Worm (Caenorhabditis elegans) whole organism, young adult: ENCODE measurements around the gene nas-10.

Experiments
- B0261.1 ChIP-seq: sonication (generic microtip); optimal IDR thresholded peaks from 2 replicates; lab custom pipeline; 2016; ENCODE audit warnings: mild to moderate bottlenecking, missing genetic modification characterization, moderate library complexity, missing compliant biosample characterization
- F33H1.4 ChIP-seq: fragments of 200-800 bp; sonication (Bioruptor generic); IDR thresholded peaks from 2 replicates; pipeline ENCODE4 v1.3.6; 2022; ENCODE audit warnings: missing genetic modification reagents, missing genetic modification characterization, missing compliant biosample characterization
- F37B4.10 ChIP-seq: fragments of 200-800 bp; sonication (Bioruptor generic); IDR thresholded peaks from 2 replicates; pipeline ENCODE4 v1.3.6; 2022; ENCODE audit warnings: missing genetic modification characterization, missing compliant biosample characterization
- F55B11.4 ChIP-seq: sonication (generic microtip); optimal IDR thresholded peaks from 2 replicates; lab custom pipeline; 2016; ENCODE audit warnings: missing compliant biosample characterization, missing genetic modification characterization, borderline replicate concordance; ENCODE audit not compliant: insufficient read depth
- Y53F4B.3 ChIP-seq: fragments of 200-800 bp; sonication (Bioruptor generic); IDR thresholded peaks from 2 replicates; pipeline ENCODE4 v1.3.6; 2022; ENCODE audit warnings: missing genetic modification reagents, missing genetic modification characterization, missing compliant biosample characterization
- Y67H2A.10 ChIP-seq: fragments of 200-800 bp; sonication (Bioruptor generic); conservative IDR thresholded peaks from 2 replicates; pipeline ENCODE4 v1.3.6; 2022; ENCODE audit warnings: missing genetic modification reagents, missing genetic modification characterization, missing compliant biosample characterization
- attf-6 ChIP-seq: fragments of 200-800 bp; sonication (Bioruptor generic); IDR thresholded peaks from 2 replicates; pipeline ENCODE4 v1.3.6; 2022; ENCODE audit warnings: missing genetic modification reagents, missing genetic modification characterization, missing compliant biosample characterization
- bed-1 ChIP-seq: fragments of 200-800 bp; sonication (Bioruptor generic); IDR thresholded peaks from 2 replicates; pipeline ENCODE4 v1.3.6; 2022; ENCODE audit warnings: missing genetic modification reagents, missing genetic modification characterization, missing compliant biosample characterization
- ceh-27 ChIP-seq: fragments of 200-800 bp; sonication (Bioruptor generic); optimal IDR thresholded peaks from 2 replicates; lab custom pipeline; 2018; ENCODE audit warnings: mild to moderate bottlenecking, missing genetic modification characterization, moderate library complexity, missing compliant biosample characterization
- ceh-40 ChIP-seq: fragments of 200-800 bp; sonication (Bioruptor generic); IDR thresholded peaks from 2 replicates; pipeline ENCODE4 v1.3.6; 2022; ENCODE audit warnings: missing genetic modification characterization, missing compliant biosample characterization
- egl-18 ChIP-seq: fragments of 200-800 bp; sonication (Bioruptor generic); IDR thresholded peaks from 2 replicates; pipeline ENCODE4 v1.3.6; 2022; ENCODE audit warnings: missing genetic modification reagents, missing genetic modification characterization, missing compliant biosample characterization
- egl-44 ChIP-seq: fragments of 200-800 bp; sonication (Bioruptor generic); IDR thresholded peaks from 2 replicates; pipeline ENCODE4 v1.3.6; 2022; ENCODE audit warnings: missing genetic modification reagents, missing genetic modification characterization, missing compliant biosample characterization
- ets-4 ChIP-seq: fragments of 200-800 bp; sonication (Bioruptor generic); optimal IDR thresholded peaks from 2 replicates; lab custom pipeline; 2018; ENCODE audit warnings: mild to moderate bottlenecking, missing genetic modification characterization, missing compliant biosample characterization
- fkh-3 ChIP-seq: sonication (generic microtip); optimal IDR thresholded peaks from 2 replicates; lab custom pipeline; 2016; ENCODE audit warnings: mild to moderate bottlenecking, missing genetic modification characterization, missing compliant biosample characterization
- him-1 ChIP-seq: sonication (generic microtip); optimal IDR thresholded peaks from 2 replicates; lab custom pipeline; 2016; ENCODE audit warnings: missing genotype, missing genetic modification reagents, missing genetic modification characterization, missing compliant biosample characterization
- hlh-26 ChIP-seq: fragments of 200-800 bp; sonication (Bioruptor generic); conservative IDR thresholded peaks from 2 replicates; pipeline ENCODE4 v1.3.6; 2022; ENCODE audit warnings: missing genetic modification reagents, missing genetic modification characterization, missing compliant biosample characterization
- hmg-20 ChIP-seq: fragments of 200-800 bp; sonication (Bioruptor generic); IDR thresholded peaks from 2 replicates; pipeline ENCODE4 v1.3.6; 2022; ENCODE audit warnings: missing genetic modification reagents, missing genetic modification characterization, missing compliant biosample characterization
- hsf-1 ChIP-seq: fragments of 200-800 bp; sonication (Bioruptor generic); IDR thresholded peaks from 2 replicates; pipeline ENCODE4 v1.3.6; 2022; ENCODE audit warnings: missing genetic modification reagents, missing genetic modification characterization, missing compliant biosample characterization
- lag-1 ChIP-seq: fragments of 200-800 bp; sonication (Bioruptor generic); IDR thresholded peaks from 2 replicates; pipeline ENCODE4 v1.3.6; 2022; ENCODE audit warnings: missing genetic modification reagents, missing genetic modification characterization, missing compliant biosample characterization
- let-526 ChIP-seq: fragments of 200-800 bp; sonication (Bioruptor generic); IDR thresholded peaks from 2 replicates; pipeline ENCODE4 v1.3.6; 2022; ENCODE audit warnings: missing genetic modification reagents, missing genetic modification characterization, missing compliant biosample characterization
- lin-26 ChIP-seq: fragments of 200-800 bp; sonication (Bioruptor generic); IDR thresholded peaks from 2 replicates; pipeline ENCODE4 v1.3.6; 2022; ENCODE audit warnings: missing genetic modification reagents, missing genetic modification characterization, missing compliant biosample characterization
- lin-40 ChIP-seq: sonication (generic microtip); optimal IDR thresholded peaks from 2 replicates; lab custom pipeline; 2016; ENCODE audit warnings: missing genetic modification characterization, mild to moderate bottlenecking, missing compliant biosample characterization, missing genotype, missing genetic modification reagents
- lin-54 ChIP-seq: fragments of 200-800 bp; sonication (Bioruptor generic); optimal IDR thresholded peaks from 2 replicates; lab custom pipeline; 2018; ENCODE audit warnings: mild to moderate bottlenecking, missing genetic modification characterization, missing compliant biosample characterization
- mcd-1 ChIP-seq: fragments of 200-800 bp; sonication (Bioruptor generic); IDR thresholded peaks from 2 replicates; pipeline ENCODE4 v1.3.6; 2022; ENCODE audit warnings: missing genetic modification reagents, missing genetic modification characterization, missing compliant biosample characterization
- mxl-1 ChIP-seq: sonication (generic microtip); optimal IDR thresholded peaks from 2 replicates; lab custom pipeline; 2016; ENCODE audit warnings: missing genetic modification characterization, missing compliant biosample characterization
- nhr-120 ChIP-seq: fragments of 200-800 bp; sonication (Bioruptor generic); IDR thresholded peaks from 2 replicates; pipeline ENCODE4 v1.3.6; 2022; ENCODE audit warnings: missing genetic modification characterization, missing compliant biosample characterization
- nhr-80 ChIP-seq: sonication (generic microtip); optimal IDR thresholded peaks from 2 replicates; lab custom pipeline; 2016; ENCODE audit warnings: missing genetic modification characterization, missing compliant biosample characterization
- nhr-90 ChIP-seq: sonication (generic microtip); optimal IDR thresholded peaks from 2 replicates; lab custom pipeline; 2016; ENCODE audit warnings: missing genotype, mild to moderate bottlenecking, missing genetic modification characterization, missing compliant biosample characterization
- sea-2 ChIP-seq: fragments of 200-800 bp; sonication (Bioruptor generic); IDR thresholded peaks from 2 replicates; pipeline ENCODE4 v1.3.6; 2022; ENCODE audit warnings: missing genetic modification characterization, missing compliant biosample characterization
- snpc-1.1 ChIP-seq: sonication (generic microtip); optimal IDR thresholded peaks from 2 replicates; lab custom pipeline; 2017; ENCODE audit warnings: missing genetic modification characterization, mild to moderate bottlenecking, missing compliant biosample characterization, antibody characterized with exemption, moderate library complexity, missing genotype, missing genetic modification reagents; ENCODE audit not compliant: insufficient read depth
- somi-1 ChIP-seq: fragments of 200-800 bp; sonication (Bioruptor generic); optimal IDR thresholded peaks from 2 replicates; lab custom pipeline; 2018; ENCODE audit warnings: mild to moderate bottlenecking, missing genetic modification characterization, missing compliant biosample characterization
- sptf-2 ChIP-seq: fragments of 200-800 bp; sonication (Bioruptor generic); optimal IDR thresholded peaks from 2 replicates; lab custom pipeline; 2018; ENCODE audit warnings: mild to moderate bottlenecking, missing genetic modification characterization, missing compliant biosample characterization
- tbx-9 ChIP-seq: sonication (generic microtip); optimal IDR thresholded peaks from 2 replicates; lab custom pipeline; 2016; ENCODE audit warnings: borderline replicate concordance, missing genetic modification characterization, inconsistent platforms, missing compliant biosample characterization
- unc-62 ChIP-seq: fragments of 150-350 bp; optimal IDR thresholded peaks from 2 replicates; lab custom pipeline; 2014; ENCODE audit warnings: missing biosample characterization, missing genetic modification reagents, missing genetic modification characterization
- zim-3 ChIP-seq: sonication (generic microtip); optimal IDR thresholded peaks from 2 replicates; lab custom pipeline; 2017; ENCODE audit warnings: mild to moderate bottlenecking, missing genetic modification characterization, moderate library complexity, missing compliant biosample characterization
- ztf-25 ChIP-seq: fragments of 200-800 bp; sonication (Bioruptor generic); IDR thresholded peaks from 2 replicates; pipeline ENCODE4 v1.3.6; 2022; ENCODE audit warnings: missing genetic modification reagents, missing genetic modification characterization, missing compliant biosample characterization
- ztf-26 ChIP-seq: sonication (generic microtip); optimal IDR thresholded peaks from 2 replicates; lab custom pipeline; 2017; ENCODE audit warnings: missing genetic modification characterization, missing compliant biosample characterization
- ztf-28 ChIP-seq: fragments of 200-800 bp; sonication (Bioruptor generic); IDR thresholded peaks from 2 replicates; pipeline ENCODE4 v1.3.6; 2022; ENCODE audit warnings: missing genetic modification reagents, missing genetic modification characterization, missing compliant biosample characterization

nas-10 gene

ce11 chrX:11010565-11010964 lies 47.3 kb upstream of the nas-10 start, which contains the start of gene F58A3.4:
F58A3.4 (minus strand) TSS chrX:11010665.
- no peak for TF ChIP-seq fkh-3 (tag; lab: Kevin White, UChicago)

ce11 chrX:11008954-11009353 lies 45.7 kb upstream of the nas-10 start, which contains the start of gene ttr-31:
ttr-31 (minus strand) TSS chrX:11009054.
- TF ChIP-seq tbx-9 (tag; lab: Kevin White, UChicago) (no peak), attf-6 (no peak)

DNA sequence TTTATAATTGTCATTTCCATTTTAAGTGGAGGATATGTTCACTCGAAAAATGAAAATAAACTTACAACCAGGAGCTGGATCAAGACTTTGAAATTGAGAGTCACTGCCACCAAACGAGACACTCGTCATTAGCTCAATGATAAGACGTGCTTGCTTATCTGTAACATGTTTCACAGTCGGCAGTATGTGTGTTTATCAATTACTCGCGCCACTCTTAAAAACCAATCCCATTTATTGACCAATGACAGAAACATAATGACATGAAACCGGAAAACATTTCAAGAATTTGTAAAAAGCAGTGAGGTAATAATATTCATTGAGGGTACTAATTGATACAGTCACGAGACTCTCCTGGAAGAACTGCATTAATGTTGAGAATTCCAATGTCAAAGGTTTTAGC lies 44.7 kb upstream of the nas-10 start, which contains the start of gene del-5:
del-5 (minus strand) TSS at position 130 of the 400 bp plus-strand sequence.
- TF ChIP-seq him-1 (tag; lab: Kevin White, UChicago) (no peak), nhr-80 (tag; lab: Kevin White, UChicago) (peak; percentile 58), hsf-1 (no peak), sptf-2 (GFP tag; lab: Kevin White, UChicago) (no peak), sea-2 (no peak), ztf-28 (GFP tag; lab: Robert Waterston, UW) (no peak), ztf-25 (GFP tag; lab: Robert Waterston, UW) (no peak), hmg-20 (GFP tag; lab: Robert Waterston, UW) (no peak), unc-62 (peak; percentile 14), egl-44 (GFP tag; lab: Robert Waterston, UW) (no peak), mcd-1 (GFP tag; lab: Robert Waterston, UW) (no peak), ceh-40 (no peak), ets-4 (GFP tag; lab: Kevin White, UChicago) (peak; percentile 73), B0261.1 (tag; lab: Kevin White, UChicago) (no peak), F55B11.4 (tag; lab: Kevin White, UChicago) (no peak), ceh-27 (GFP tag; lab: Kevin White, UChicago) (no peak), egl-18 (GFP tag; lab: Robert Waterston, UW) (no peak)

ce11 chrX:11007393-11007792 lies 44.1 kb upstream of the nas-10 start:
- TF ChIP-seq snpc-1.1 (tag; lab: Kevin White, UChicago) (no peak), nhr-80 (tag; lab: Kevin White, UChicago) (peak; percentile 42)

ce11 chrX:11003701-11004100 lies 40.4 kb upstream of the nas-10 start:
- TF ChIP-seq sptf-2 (GFP tag; lab: Kevin White, UChicago) (no peak), ets-4 (GFP tag; lab: Kevin White, UChicago) (no peak), hlh-26 (GFP tag; lab: Robert Waterston, UW) (no peak), nhr-120 (GFP tag; lab: Robert Waterston, UW) (no peak), lin-54 (no peak), egl-44 (GFP tag; lab: Robert Waterston, UW) (no peak), lin-26 (GFP tag; lab: Robert Waterston, UW) (no peak), mxl-1 (tag; lab: Kevin White, UChicago) (no peak), zim-3 (tag; lab: Kevin White, UChicago) (no peak), F33H1.4 (no peak), Y67H2A.10 (GFP tag; lab: Robert Waterston, UW) (no peak)

DNA sequence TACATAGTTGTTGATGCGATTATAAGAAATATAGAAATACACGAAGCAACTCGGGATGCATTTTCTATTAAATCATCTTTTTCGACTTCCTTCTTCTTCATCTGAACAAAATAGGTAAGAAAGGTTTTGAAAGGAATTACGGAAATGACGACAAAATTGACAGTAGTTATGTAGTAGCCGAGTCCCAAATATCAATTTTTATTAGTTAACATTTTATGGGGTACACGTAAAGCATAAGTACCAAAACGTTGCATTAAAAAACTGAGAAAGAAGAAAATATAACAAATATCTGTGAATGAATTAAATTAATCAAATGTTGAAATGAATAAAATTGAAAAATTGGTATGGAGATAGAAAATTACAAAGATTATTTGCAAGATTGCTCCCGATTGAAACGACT lies 38.4 kb upstream of the nas-10 start, which contains the start of gene col-177:
col-177 (minus strand) TSS at position 101 of the 400 bp plus-strand sequence.
- no peak for TF ChIP-seq Y53F4B.3 (GFP tag; lab: Robert Waterston, UW)
- no peak for TF ChIP-seq fkh-3 (tag; lab: Kevin White, UChicago)
- TF ChIP-seq lin-26 (GFP tag; lab: Robert Waterston, UW), result no peak
- no peak for TF ChIP-seq F37B4.10 (GFP tag; lab: Robert Waterston, UW)
- no peak for TF ChIP-seq F33H1.4
- TF ChIP-seq lag-1 (GFP tag; lab: Robert Waterston, UW), result no peak
- no peak for TF ChIP-seq let-526 (GFP tag; lab: Robert Waterston, UW)
- TF ChIP-seq hmg-20 (GFP tag; lab: Robert Waterston, UW), result no peak
- TF ChIP-seq ceh-40, result no peak
- TF ChIP-seq mxl-1 (tag; lab: Kevin White, UChicago), result no peak
- no peak for TF ChIP-seq egl-18 (GFP tag; lab: Robert Waterston, UW)
- TF ChIP-seq nhr-90 (tag; lab: Kevin White, UChicago), result no peak
- TF ChIP-seq sea-2, result no peak
- TF ChIP-seq somi-1 (GFP tag; lab: Kevin White, UChicago), result no peak
- no peak for TF ChIP-seq bed-1
- no peak for TF ChIP-seq ztf-26 (tag; lab: Kevin White, UChicago)
- no peak for TF ChIP-seq lin-40
